Fruit fly (Drosophila melanogaster): ENCODE data around the gene laza.

Gene laza

dm6 chr3L:22471586-22472291 is 10.8 kb upstream of the laza start (continued):
- TF ChIP-seq CG7372 (GFP tag; IDR thresholded peaks at IDR 0.05) (peak; percentile 33; the same call in 1 of the 2 replicates), CG12071 (GFP tag; optimal IDR thresholded peaks at IDR 0.05) (no peak), CG17359 (tag; optimal IDR thresholded peaks at IDR 0.05) (no peak), CG9932 (GFP tag; IDR thresholded peaks at IDR 0.05) (peak; percentile 71), Fer2 (tag; optimal IDR thresholded peaks at IDR 0.05) (peak; percentile 3), pzg (GFP tag; optimal IDR thresholded peaks at IDR 0.05) (no peak), row (GFP tag; IDR thresholded peaks at IDR 0.05) (peak; percentile 74), Max (GFP tag; optimal IDR thresholded peaks at IDR 0.05) (no peak), Sin3A (optimal IDR thresholded peaks at IDR 0.05) (no peak), stc (GFP tag; IDR thresholded peaks at IDR 0.05) (peak; percentile 49; the same call in 1 of the 2 replicates), ATbp (GFP tag; optimal IDR thresholded peaks at IDR 0.05) (peak; percentile 12), crp (GFP tag; optimal IDR thresholded peaks at IDR 0.05) (no peak), lab (GFP tag; optimal IDR thresholded peaks at IDR 0.05) (peak; percentile 84), sisA (GFP tag; IDR thresholded peaks at IDR 0.05) (peak; percentile 10; the same call in 1 of the 2 replicates), Ada2b (GFP tag; IDR thresholded peaks at IDR 0.05) (peak; percentile 56; the same call in 1 of the 2 replicates), ewg (GFP tag; optimal IDR thresholded peaks at IDR 0.05) (no peak), CG17361 (GFP tag; IDR thresholded peaks at IDR 0.05) (peak; percentile 57), Blimp-1 (GFP tag; optimal IDR thresholded peaks at IDR 0.05) (peak; percentile 28), pho (GFP tag; optimal IDR thresholded peaks at IDR 0.05) (no peak), pan (optimal IDR thresholded peaks at IDR 0.05) (no peak), pan (GFP tag; optimal IDR thresholded peaks at IDR 0.05 in 1 of 2, IDR thresholded peaks at IDR 0.05 in 1 of 2) (peak in 1 of 2 experiments; percentile 46), Optix (GFP tag; IDR thresholded peaks at IDR 0.05) (no peak), caup (GFP tag; optimal IDR thresholded peaks at IDR 0.05; ENCODE audit: severe bottlenecking) (peak; percentile 78), Six4 (GFP tag; optimal IDR thresholded peaks at IDR 0.05) (no peak), MBD-R2 (GFP tag; IDR thresholded peaks at IDR 0.05) (0 out of 2 replicates have a peak, but pooled peaks have one; percentile 31), bcd (GFP tag; optimal IDR thresholded peaks at IDR 0.05) (peak; percentile 46), zf30C (GFP tag; optimal IDR thresholded peaks at IDR 0.05) (peak; percentile 48), pb (GFP tag; optimal IDR thresholded peaks at IDR 0.05) (no peak), lmd (GFP tag; IDR thresholded peaks at IDR 0.05) (peak; percentile 48; the same call in 1 of the 2 replicates), zfh2 (GFP tag; optimal IDR thresholded peaks at IDR 0.05) (peak; percentile 24), BtbVII (GFP tag; optimal IDR thresholded peaks at IDR 0.05) (peak; percentile 61), CG1233 (GFP tag; optimal IDR thresholded peaks at IDR 0.05) (peak; percentile 50), CG18599 (GFP tag; optimal IDR thresholded peaks at IDR 0.05) (peak; percentile 82), wdn (GFP tag; IDR thresholded peaks at IDR 0.05) (0 out of 2 replicates have a peak, but pooled peaks have one; percentile 33), unpg (GFP tag; optimal IDR thresholded peaks at IDR 0.05) (peak; percentile 75), slbo (GFP tag; IDR thresholded peaks at IDR 0.05) (peak; percentile 85), bigmax (GFP tag; optimal IDR thresholded peaks at IDR 0.05) (no peak), CG8765 (GFP tag; IDR thresholded peaks at IDR 0.05) (no peak), tap (tag; optimal IDR thresholded peaks at IDR 0.05) (peak; percentile 24), Asciz (GFP tag; optimal IDR thresholded peaks at IDR 0.05) (peak; percentile 21), mirr (GFP tag; optimal IDR thresholded peaks at IDR 0.05) (peak; percentile 36), Ets65A (GFP tag) (peak; percentile 46), CG1603 (tag; optimal IDR thresholded peaks at IDR 0.05) (no peak), CG8388 (GFP tag; optimal IDR thresholded peaks at IDR 0.05) (peak; percentile 30)
